Fruit fly (Drosophila melanogaster): ENCODE results near the gene CG6928.
A peak's percentile ranks its signal among the peaks of the same experiment; 100 is the strongest.

Gene CG6928

DNA sequence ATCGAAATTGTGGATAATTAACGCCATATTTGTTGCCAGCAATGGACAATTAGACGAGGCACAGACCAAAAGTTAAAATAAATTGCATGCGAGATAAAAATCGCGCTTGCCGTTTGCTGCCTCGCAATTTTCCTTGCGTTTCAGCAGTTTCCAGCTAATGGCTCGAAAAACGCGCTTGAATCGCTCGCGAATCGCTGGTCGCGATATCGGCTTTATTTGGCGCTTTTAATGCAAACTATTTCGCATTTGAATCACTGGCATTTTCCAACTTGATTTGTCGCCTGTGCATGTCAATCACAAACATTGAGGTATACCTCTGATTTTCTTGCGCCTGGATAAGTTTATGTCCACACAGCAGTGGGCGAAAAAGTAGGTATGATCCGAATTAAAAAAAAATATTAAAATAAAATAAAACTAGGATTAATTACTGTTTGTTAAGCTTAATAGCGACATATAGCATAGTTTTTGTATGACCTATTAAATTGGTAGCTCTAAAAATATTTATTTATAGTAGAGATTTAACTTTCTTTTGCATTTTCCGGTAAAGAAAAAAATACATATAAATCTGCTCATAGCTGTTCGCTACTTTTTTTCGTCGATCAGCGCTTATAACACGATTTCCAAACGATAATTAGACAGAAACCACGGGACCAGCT, 20.3 kb downstream of the CG6928 start:
- TF ChIP-seq Hnf4 (GFP tag; optimal IDR thresholded peaks at IDR 0.05) (no peak), rgr (GFP tag; optimal IDR thresholded peaks at IDR 0.05) (no peak), Sp1 (GFP tag; optimal IDR thresholded peaks at IDR 0.05) (no peak), N (GFP tag; optimal IDR thresholded peaks at IDR 0.05) (no peak), psq (GFP tag; optimal IDR thresholded peaks at IDR 0.05) (no peak)

- TF ChIP-seq fru (GFP tag; optimal IDR thresholded peaks at IDR 0.05): peak; percentile 16
- TF ChIP-seq foxo (GFP tag; optimal IDR thresholded peaks at IDR 0.05): peak in 1 of 2 experiments; percentile 14
- peak; percentile 17 for TF ChIP-seq rgr (GFP tag; optimal IDR thresholded peaks at IDR 0.05)
- peak; percentile 11 for TF ChIP-seq OdsH (GFP tag; optimal IDR thresholded peaks at IDR 0.05)
- TF ChIP-seq lola (GFP tag; optimal IDR thresholded peaks at IDR 0.05): no peak
- peak; percentile 10 for TF ChIP-seq h (GFP tag; optimal IDR thresholded peaks at IDR 0.05)
- TF ChIP-seq Abd-B (GFP tag; optimal IDR thresholded peaks at IDR 0.05): no peak
Measured at dm6 chr3L:12024947-12025346, 22.0 kb downstream of the CG6928 start.

dm6 chr3L:12027929-12028328, 25.0 kb downstream of the CG6928 start:
- no peak for TF ChIP-seq jim (GFP tag; optimal IDR thresholded peaks at IDR 0.05)
- TF ChIP-seq h (GFP tag; optimal IDR thresholded peaks at IDR 0.05): no peak
- TF ChIP-seq Hr83 (GFP tag; optimal IDR thresholded peaks at IDR 0.05; ENCODE audit: poor library complexity, severe bottlenecking): no peak
- TF ChIP-seq CrebA (GFP tag; optimal IDR thresholded peaks at IDR 0.05; ENCODE audit: borderline replicate concordance): no peak
- TF ChIP-seq Myc (optimal IDR thresholded peaks at IDR 0.05): no peak
- no peak for TF ChIP-seq fru (GFP tag; optimal IDR thresholded peaks at IDR 0.05)
- no peak for TF ChIP-seq br (GFP tag; optimal IDR thresholded peaks at IDR 0.05)
- no peak for TF ChIP-seq pan (optimal IDR thresholded peaks at IDR 0.05)
- no peak for TF ChIP-seq Mio (GFP tag; optimal IDR thresholded peaks at IDR 0.05)
- TF ChIP-seq tai (GFP tag; optimal IDR thresholded peaks at IDR 0.05): no peak
- TF ChIP-seq CG9705 (GFP tag; optimal IDR thresholded peaks at IDR 0.05): no peak
- no peak for TF ChIP-seq sage (GFP tag; optimal IDR thresholded peaks at IDR 0.05)
- no peak for TF ChIP-seq HLH106 (tag; optimal IDR thresholded peaks at IDR 0.05)
- TF ChIP-seq dl (GFP tag; optimal IDR thresholded peaks at IDR 0.05; ENCODE audit: insufficient read depth in 1 of 2, partially characterized antibody in 2 of 2): no peak
- no peak for TF ChIP-seq Dif (GFP tag; optimal IDR thresholded peaks at IDR 0.05; ENCODE audit: partially characterized antibody)

dm6 chr3L:12028534-12029029, 25.6 kb downstream of the CG6928 start:
- TF ChIP-seq woc (GFP tag; optimal IDR thresholded peaks at IDR 0.05) (no peak), Abd-B (GFP tag; optimal IDR thresholded peaks at IDR 0.05) (no peak), usp (GFP tag; optimal IDR thresholded peaks at IDR 0.05) (no peak), h (GFP tag; optimal IDR thresholded peaks at IDR 0.05) (no peak)

DNA sequence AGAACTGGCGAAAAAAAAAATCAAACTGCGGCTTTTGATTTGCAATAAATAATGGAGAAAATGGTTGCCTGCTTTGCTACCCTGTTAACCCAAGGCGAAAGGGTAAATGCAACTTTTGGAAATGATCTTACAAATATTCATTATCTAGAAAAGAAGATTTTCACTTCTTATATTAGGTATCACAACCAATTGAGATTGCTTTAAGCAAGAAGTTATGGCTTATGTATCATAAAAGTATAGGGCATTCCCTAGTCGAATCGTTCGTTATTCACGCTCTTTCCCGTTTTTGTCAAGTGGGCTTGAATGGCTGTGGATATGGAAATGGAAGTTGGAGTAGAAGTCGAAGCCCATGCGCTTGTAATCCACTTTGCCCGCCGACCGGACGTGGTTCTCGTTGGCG, 27.6 kb downstream of the CG6928 start:
- TF ChIP-seq CG32264 (GFP tag; optimal IDR thresholded peaks at IDR 0.05): no peak
- TF ChIP-seq Hr78 (GFP tag; optimal IDR thresholded peaks at IDR 0.05): no peak
- TF ChIP-seq usp (GFP tag; optimal IDR thresholded peaks at IDR 0.05): no peak
- no peak for TF ChIP-seq Dfd (GFP tag; optimal IDR thresholded peaks at IDR 0.05)
- no peak for TF ChIP-seq lola (GFP tag; optimal IDR thresholded peaks at IDR 0.05)
- no peak for TF ChIP-seq sage (GFP tag; optimal IDR thresholded peaks at IDR 0.05)
- TF ChIP-seq sv (GFP tag; optimal IDR thresholded peaks at IDR 0.05): no peak
- no peak for TF ChIP-seq CrebA (GFP tag; optimal IDR thresholded peaks at IDR 0.05; ENCODE audit: borderline replicate concordance)
- TF ChIP-seq woc (GFP tag; optimal IDR thresholded peaks at IDR 0.05): peak; percentile 49
- TF ChIP-seq Vsx2 (GFP tag; optimal IDR thresholded peaks at IDR 0.05; ENCODE audit: partially characterized antibody): no peak
- peak; percentile 29 for TF ChIP-seq OdsH (GFP tag; optimal IDR thresholded peaks at IDR 0.05)
- TF ChIP-seq Dif (GFP tag; optimal IDR thresholded peaks at IDR 0.05; ENCODE audit: partially characterized antibody): no peak
- TF ChIP-seq Rel (GFP tag; optimal IDR thresholded peaks at IDR 0.05): no peak
- TF ChIP-seq Rel (tag; optimal IDR thresholded peaks at IDR 0.05): no peak
- no peak for TF ChIP-seq Myc (optimal IDR thresholded peaks at IDR 0.05)
- no peak for TF ChIP-seq Hr83 (GFP tag; optimal IDR thresholded peaks at IDR 0.05; ENCODE audit: poor library complexity, severe bottlenecking)
- no peak for TF ChIP-seq tai (GFP tag; optimal IDR thresholded peaks at IDR 0.05)
- TF ChIP-seq CG9705 (GFP tag; optimal IDR thresholded peaks at IDR 0.05): no peak
- peak; percentile 15 for TF ChIP-seq fru (GFP tag; optimal IDR thresholded peaks at IDR 0.05)
- peak; percentile 13 for TF ChIP-seq pan (optimal IDR thresholded peaks at IDR 0.05)
- TF ChIP-seq dmrt93B (GFP tag; optimal IDR thresholded peaks at IDR 0.05): peak; percentile 7
- TF ChIP-seq Abd-B (GFP tag; optimal IDR thresholded peaks at IDR 0.05): no peak
- no peak for TF ChIP-seq rgr (GFP tag; optimal IDR thresholded peaks at IDR 0.05)
- TF ChIP-seq ey (GFP tag; optimal IDR thresholded peaks at IDR 0.05): peak; percentile 28
- TF ChIP-seq foxo (GFP tag; optimal IDR thresholded peaks at IDR 0.05): no peak
- TF ChIP-seq dl (GFP tag; optimal IDR thresholded peaks at IDR 0.05; ENCODE audit: insufficient read depth in 1 of 2, partially characterized antibody in 2 of 2): no peak
- no peak for TF ChIP-seq br (GFP tag; optimal IDR thresholded peaks at IDR 0.05)
- TF ChIP-seq psq (GFP tag; optimal IDR thresholded peaks at IDR 0.05): no peak
- TF ChIP-seq jim (GFP tag; optimal IDR thresholded peaks at IDR 0.05): no peak
- TF ChIP-seq Jra (GFP tag; optimal IDR thresholded peaks at IDR 0.05): no peak
- no peak for TF ChIP-seq Sp1 (GFP tag; optimal IDR thresholded peaks at IDR 0.05)
- TF ChIP-seq brk (GFP tag; optimal IDR thresholded peaks at IDR 0.05): no peak
- peak; percentile 59 for TF ChIP-seq h (GFP tag; optimal IDR thresholded peaks at IDR 0.05)
- TF ChIP-seq dsf (GFP tag; optimal IDR thresholded peaks at IDR 0.05; ENCODE audit: borderline replicate concordance): no peak
- TF ChIP-seq HLH106 (tag; optimal IDR thresholded peaks at IDR 0.05): peak; percentile 16

Measured in whole organism, wandering third instar larva.